Fruit fly (Drosophila melanogaster): ENCODE data around the gene Roc1a.

Gene Roc1a

DNA sequence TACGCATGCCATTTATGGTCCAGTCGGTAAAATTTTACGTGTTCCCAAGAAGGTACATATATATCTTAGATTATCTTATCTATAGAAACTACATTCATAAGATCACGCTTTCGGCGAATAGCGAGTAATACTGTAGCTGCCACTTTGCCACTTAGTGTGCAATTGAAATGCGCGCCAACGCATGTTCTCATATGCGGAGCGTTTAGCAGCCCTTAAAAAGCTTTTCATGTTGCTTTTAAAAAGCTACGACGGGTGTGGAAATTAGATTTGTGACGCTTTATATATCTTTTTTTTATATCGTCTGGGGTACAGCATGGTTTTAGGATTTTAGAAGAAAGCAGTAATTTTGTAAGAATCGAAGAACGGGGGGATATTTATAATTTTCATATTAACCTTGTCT lies 10.9 kb downstream of the Roc1a start (continued):
- no peak for TF ChIP-seq CG15601 (tag; optimal IDR thresholded peaks at IDR 0.05)
- no peak for TF ChIP-seq vvl (GFP tag; IDR thresholded peaks at IDR 0.05)
- no peak for TF ChIP-seq Sox102F (GFP tag; optimal IDR thresholded peaks at IDR 0.05)
- TF ChIP-seq ase (GFP tag; IDR thresholded peaks at IDR 0.05): no peak
- no peak for TF ChIP-seq CG13296 (GFP tag; optimal IDR thresholded peaks at IDR 0.05)
- no peak for TF ChIP-seq HmgD (GFP tag; optimal IDR thresholded peaks at IDR 0.05)
- no peak for TF ChIP-seq CG34224 (GFP tag; IDR thresholded peaks at IDR 0.05; ENCODE audit: partially characterized antibody)
- no peak for TF ChIP-seq tap (tag; optimal IDR thresholded peaks at IDR 0.05)
- TF ChIP-seq org-1 (GFP tag; optimal IDR thresholded peaks at IDR 0.05): no peak
- TF ChIP-seq ken (GFP tag; IDR thresholded peaks at IDR 0.05): no peak
- TF ChIP-seq CG18262 (tag; optimal IDR thresholded peaks at IDR 0.05): no peak
- TF ChIP-seq Sry-δ (GFP tag; optimal IDR thresholded peaks at IDR 0.05): no peak
- no peak for TF ChIP-seq salm (tag; optimal IDR thresholded peaks at IDR 0.05)
- no peak for TF ChIP-seq Hr51 (GFP tag; optimal IDR thresholded peaks at IDR 0.05)
- TF ChIP-seq dpn (GFP tag; optimal IDR thresholded peaks at IDR 0.05): no peak
- TF ChIP-seq ERR (GFP tag; optimal IDR thresholded peaks at IDR 0.05): no peak
- TF ChIP-seq CG13624 (GFP tag; optimal IDR thresholded peaks at IDR 0.05): no peak
- TF ChIP-seq CG13287 (GFP tag; IDR thresholded peaks at IDR 0.05; ENCODE audit: partially characterized antibody): peak; percentile 23; the same call in 1 of the 2 replicates
- peak; percentile 4 for TF ChIP-seq Ets97D (GFP tag; optimal IDR thresholded peaks at IDR 0.05)
- no peak for TF ChIP-seq CG3838 (GFP tag; optimal IDR thresholded peaks at IDR 0.05)
- no peak for TF ChIP-seq CG2120 (GFP tag; optimal IDR thresholded peaks at IDR 0.05)
- no peak for TF ChIP-seq CG11398 (GFP tag; optimal IDR thresholded peaks at IDR 0.05)
- TF ChIP-seq CG12155 (GFP tag; optimal IDR thresholded peaks at IDR 0.05): no peak
- no peak for TF ChIP-seq CG4360 (GFP tag; IDR thresholded peaks at IDR 0.05)
- no peak for TF ChIP-seq CG1529 (GFP tag; optimal IDR thresholded peaks at IDR 0.05)
- TF ChIP-seq Blimp-1 (GFP tag; optimal IDR thresholded peaks at IDR 0.05): no peak
- TF ChIP-seq Hmx (GFP tag; optimal IDR thresholded peaks at IDR 0.05): no peak
- TF ChIP-seq Fer2 (tag; optimal IDR thresholded peaks at IDR 0.05): no peak
- TF ChIP-seq z (GFP tag; IDR thresholded peaks at IDR 0.05): no peak
- no peak for TF ChIP-seq CG15479 (GFP tag; optimal IDR thresholded peaks at IDR 0.05)
- no peak for TF ChIP-seq odd (GFP tag; optimal IDR thresholded peaks at IDR 0.05)
- no peak for TF ChIP-seq HHEX (GFP tag; optimal IDR thresholded peaks at IDR 0.05)
- no peak for TF ChIP-seq Deaf1 (tag; optimal IDR thresholded peaks at IDR 0.05)
- no peak for TF ChIP-seq CG4820 (GFP tag; optimal IDR thresholded peaks at IDR 0.05)
- TF ChIP-seq Tbp (GFP tag; optimal IDR thresholded peaks at IDR 0.05): no peak
- TF ChIP-seq lilli (GFP tag; optimal IDR thresholded peaks at IDR 0.05): no peak
- no peak for TF ChIP-seq corto (GFP tag; optimal IDR thresholded peaks at IDR 0.05)
- TF ChIP-seq en (GFP tag; optimal IDR thresholded peaks at IDR 0.05): no peak
- TF ChIP-seq Dll (GFP tag; IDR thresholded peaks at IDR 0.05; ENCODE audit: partially characterized antibody): no peak
- no peak for TF ChIP-seq eve (GFP tag; optimal IDR thresholded peaks at IDR 0.05)
- no peak for TF ChIP-seq nmo (GFP tag; optimal IDR thresholded peaks at IDR 0.05)
- TF ChIP-seq CG5953 (GFP tag; IDR thresholded peaks at IDR 0.05): no peak
- TF ChIP-seq CG31224 (GFP tag; IDR thresholded peaks at IDR 0.05): no peak
- TF ChIP-seq ro (GFP tag; IDR thresholded peaks at IDR 0.05): no peak
- no peak for TF ChIP-seq HLHmδ (GFP tag; optimal IDR thresholded peaks at IDR 0.05)
- no peak for TF ChIP-seq Drgx (GFP tag; IDR thresholded peaks at IDR 0.05)
- TF ChIP-seq Doc2 (GFP tag; IDR thresholded peaks at IDR 0.05): no peak
- TF ChIP-seq Hey (tag; optimal IDR thresholded peaks at IDR 0.05): no peak
- peak; percentile 27 for TF ChIP-seq CG31365 (tag; optimal IDR thresholded peaks at IDR 0.05)
- no peak for TF ChIP-seq YL-1 (GFP tag; optimal IDR thresholded peaks at IDR 0.05)
- TF ChIP-seq klu (GFP tag; IDR thresholded peaks at IDR 0.05): no peak
- TF ChIP-seq dmrt11E (tag; optimal IDR thresholded peaks at IDR 0.05): no peak
